Fruit fly (Drosophila melanogaster) whole organism, adult: ENCODE data around the gene Pdcd4.
A peak's percentile ranks its signal among the peaks of the same experiment; 100 is the strongest.

Experiments
- CG11617 ChIP-seq: fragments of 200-800 bp; sonication (Bioruptor generic); optimal IDR thresholded peaks from 2 replicates; lab custom pipeline; 2017; ENCODE audit warnings: mild to moderate bottlenecking, missing biosample characterization, missing genetic modification reagents, missing genetic modification characterization
- CG12768 ChIP-seq: fragments of 200-800 bp; sonication (Bioruptor generic); optimal IDR thresholded peaks from 2 replicates; lab custom pipeline; 2017; ENCODE audit warnings: missing biosample characterization, missing genetic modification characterization, mild to moderate bottlenecking, moderate library complexity, missing genetic modification reagents
- CG14711 ChIP-seq: fragments of 200-800 bp; sonication (Bioruptor generic); optimal IDR thresholded peaks from 2 replicates; lab custom pipeline; 2018; ENCODE audit warnings: missing biosample characterization, mild to moderate bottlenecking, missing genetic modification characterization, moderate library complexity
- CG1620 ChIP-seq: fragments of 200-800 bp; sonication (Bioruptor generic); optimal IDR thresholded peaks from 2 replicates; lab custom pipeline; 2016; ENCODE audit warnings: missing biosample characterization, missing genetic modification characterization
- CG33017 ChIP-seq: fragments of 200-800 bp; sonication (Bioruptor generic); optimal IDR thresholded peaks from 2 replicates; lab custom pipeline; 2018; ENCODE audit warnings: missing biosample characterization, mild to moderate bottlenecking, missing genetic modification characterization, moderate library complexity
- CG5204 ChIP-seq: fragments of 200-800 bp; sonication (Bioruptor generic); optimal IDR thresholded peaks from 2 replicates; lab custom pipeline; 2016; ENCODE audit warnings: missing biosample characterization, missing genetic modification characterization
- CG7045 ChIP-seq: fragments of 200-800 bp; sonication (Bioruptor generic); optimal IDR thresholded peaks from 2 replicates; lab custom pipeline; 2017; ENCODE audit warnings: missing biosample characterization, mild to moderate bottlenecking, missing genetic modification characterization
- CG7101 ChIP-seq: fragments of 200-800 bp; sonication (Bioruptor generic); optimal IDR thresholded peaks from 2 replicates; lab custom pipeline; 2018; ENCODE audit warnings: missing biosample characterization, mild to moderate bottlenecking, missing genetic modification characterization, moderate library complexity
- Clk ChIP-seq: fragments of 200-800 bp; sonication (Bioruptor generic); optimal IDR thresholded peaks from 2 replicates; lab custom pipeline; 2017; ENCODE audit warnings: missing biosample characterization, missing genetic modification characterization
- Crg-1 ChIP-seq: fragments of 200-800 bp; sonication (Bioruptor generic); optimal IDR thresholded peaks from 2 replicates; lab custom pipeline; 2016; ENCODE audit warnings: missing biosample characterization, missing genetic modification characterization
- Hr96 ChIP-seq: fragments of 200-800 bp; sonication (Bioruptor generic); optimal IDR thresholded peaks from 2 replicates; lab custom pipeline; 2016; ENCODE audit warnings: missing biosample characterization, missing genetic modification characterization
- Mnt ChIP-seq: fragments of 200-800 bp; sonication (Bioruptor generic); optimal IDR thresholded peaks from 2 replicates; lab custom pipeline; 2016; ENCODE audit warnings: missing biosample characterization, mild to moderate bottlenecking, missing genetic modification characterization
- bab1 ChIP-seq: fragments of 200-800 bp; sonication (Bioruptor generic); optimal IDR thresholded peaks from 3 replicates; lab custom pipeline; 2019; ENCODE audit warnings: missing biosample characterization, mild to moderate bottlenecking, missing genetic modification characterization, moderate library complexity
- cic ChIP-seq: fragments of 200-800 bp; sonication (Bioruptor generic); optimal IDR thresholded peaks from 2 replicates; lab custom pipeline; 2017; ENCODE audit warnings: missing biosample characterization, mild to moderate bottlenecking, missing genetic modification characterization, moderate library complexity
- cnc ChIP-seq, 2 experiments: fragments of >200 bp; optimal IDR thresholded peaks; 2 replicates each; lab custom pipeline; 2017
- kay ChIP-seq: fragments of 200-800 bp; sonication (Bioruptor generic); peaks from one replicate; lab custom pipeline; 2016; ENCODE audit warnings: missing biosample characterization, missing genetic modification characterization, borderline replicate concordance
- ovo ChIP-seq: fragments of 200-800 bp; sonication (Bioruptor generic); optimal IDR thresholded peaks from 2 replicates; lab custom pipeline; 2016; ENCODE audit warnings: missing biosample characterization, missing genetic modification characterization
- pad ChIP-seq: fragments of 200-800 bp; sonication (Bioruptor generic); optimal IDR thresholded peaks from 3 replicates; lab custom pipeline; 2017; ENCODE audit warnings: missing biosample characterization, missing genetic modification characterization, mild to moderate bottlenecking, moderate library complexity, missing genetic modification reagents
- tj ChIP-seq: fragments of 200-800 bp; sonication (Bioruptor generic); optimal IDR thresholded peaks from 3 replicates; lab custom pipeline; 2017; ENCODE audit warnings: missing biosample characterization, mild to moderate bottlenecking, missing genetic modification characterization, moderate library complexity
- toe ChIP-seq: fragments of 200-800 bp; sonication (Bioruptor generic); optimal IDR thresholded peaks from 2 replicates; lab custom pipeline; 2016; ENCODE audit warnings: missing biosample characterization, missing genetic modification characterization

Gene Pdcd4

dm6 chrX:13755152-13755557, at the start of gene Pdcd4:
Pdcd4 (minus strand) TSS chrX:13755406.
- no peak for TF ChIP-seq Crg-1 (GFP tag; lab: Kevin White, UChicago)
- peak; percentile 15 for TF ChIP-seq CG7101 (tag; lab: Kevin White, UChicago)
- TF ChIP-seq Mnt (GFP tag; lab: Kevin White, UChicago), result peak; percentile 70
- peak; percentile 100 for TF ChIP-seq pad
- TF ChIP-seq CG12768 (GFP tag; lab: Kevin White, UChicago), result no peak
- TF ChIP-seq CG1620, result peak; percentile 38
- TF ChIP-seq CG11617 (GFP tag; lab: Kevin White, UChicago), result peak; percentile 38
- peak; percentile 69 for TF ChIP-seq bab1 (GFP tag; lab: Kevin White, UChicago)
- TF ChIP-seq cic (GFP tag; lab: Kevin White, UChicago), result no peak
- no peak for TF ChIP-seq Clk (GFP tag; lab: Kevin White, UChicago)

- TF ChIP-seq kay (GFP tag; lab: Kevin White, UChicago), result no peak
Measured at dm6 chrX:13804398-13804797, 49.2 kb upstream of the Pdcd4 start.

dm6 chrX:13800680-13801079, 45.5 kb upstream of the Pdcd4 start:
- TF ChIP-seq tj (GFP tag; lab: Kevin White, UChicago) (peak; percentile 22), kay (GFP tag; lab: Kevin White, UChicago) (no peak)

- TF ChIP-seq tj (GFP tag; lab: Kevin White, UChicago) (no peak), Crg-1 (GFP tag; lab: Kevin White, UChicago) (no peak), bab1 (GFP tag; lab: Kevin White, UChicago) (no peak)
Measured at dm6 chrX:13797538-13797937, 42.3 kb upstream of the Pdcd4 start, which contains the start of gene CG10996. CG10996 (minus strand) TSS chrX:13797638.

DNA sequence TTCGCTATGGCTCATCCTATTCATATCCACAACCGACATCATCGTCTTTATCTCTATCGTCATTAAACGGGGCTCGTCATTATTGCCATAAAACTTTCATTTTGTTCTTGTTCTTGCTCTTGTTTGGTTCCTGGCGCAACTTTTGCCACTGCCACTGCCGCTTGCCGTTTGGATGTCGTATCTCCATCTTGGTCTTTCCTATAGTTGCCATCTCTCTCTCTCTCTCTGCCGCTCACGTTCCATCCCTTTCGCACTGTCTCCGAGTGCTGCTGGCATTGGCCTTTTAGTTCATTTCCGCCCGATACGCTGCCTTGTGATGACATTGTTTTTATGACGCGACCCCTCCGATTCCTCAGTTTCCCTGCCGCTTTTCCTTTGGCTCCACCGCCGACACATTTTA, 37.3 kb upstream of the Pdcd4 start:
- TF ChIP-seq Hr96 (GFP tag; lab: Kevin White, UChicago) (no peak), Clk (GFP tag; lab: Kevin White, UChicago) (no peak), CG12768 (GFP tag; lab: Kevin White, UChicago) (no peak), CG11617 (GFP tag; lab: Kevin White, UChicago) (no peak), cnc (optimal IDR thresholded peaks at IDR 0.05; lab: Kevin White, UChicago) (no peak), pad (no peak), cic (GFP tag; lab: Kevin White, UChicago) (no peak), Mnt (GFP tag; lab: Kevin White, UChicago) (no peak), toe (GFP tag; lab: Kevin White, UChicago) (no peak), Crg-1 (GFP tag; lab: Kevin White, UChicago) (no peak), CG7045 (GFP tag; lab: Kevin White, UChicago) (no peak), CG14711 (tag; lab: Kevin White, UChicago) (no peak), CG5204 (GFP tag; lab: Kevin White, UChicago) (no peak), bab1 (GFP tag; lab: Kevin White, UChicago) (no peak), CG33017 (tag; lab: Kevin White, UChicago) (no peak), CG7101 (tag; lab: Kevin White, UChicago) (no peak), CG1620 (no peak), ovo (GFP tag; lab: Kevin White, UChicago) (no peak), kay (GFP tag; lab: Kevin White, UChicago) (no peak), tj (GFP tag; lab: Kevin White, UChicago) (no peak)

DNA sequence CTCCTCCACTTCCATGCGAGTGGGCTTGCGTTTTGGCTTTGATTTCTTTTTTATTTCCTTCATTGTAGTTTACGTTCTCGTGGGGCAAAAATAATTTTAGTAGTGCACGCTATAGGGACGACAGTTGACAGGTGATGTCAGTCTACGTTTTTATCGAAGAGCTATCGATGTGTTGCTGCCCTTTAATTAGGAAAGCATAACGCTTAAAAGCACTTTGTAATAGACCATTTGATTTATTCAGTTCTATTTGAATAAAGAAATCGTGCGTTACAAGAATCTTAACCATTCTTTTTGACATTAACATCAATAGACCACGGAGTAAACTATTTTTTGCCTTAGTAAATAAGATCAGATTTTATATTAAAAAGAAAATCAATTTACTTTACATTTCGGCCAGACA, 35.8 kb upstream of the Pdcd4 start, which contains the start of gene CG10993:
CG10993 (minus strand) TSS at position 101 of the 400 bp plus-strand sequence.
- TF ChIP-seq kay (GFP tag; lab: Kevin White, UChicago) (no peak), cic (GFP tag; lab: Kevin White, UChicago) (no peak), CG7101 (tag; lab: Kevin White, UChicago) (no peak), tj (GFP tag; lab: Kevin White, UChicago) (no peak), CG7045 (GFP tag; lab: Kevin White, UChicago) (no peak), Mnt (GFP tag; lab: Kevin White, UChicago) (no peak), CG14711 (tag; lab: Kevin White, UChicago) (no peak), Crg-1 (GFP tag; lab: Kevin White, UChicago) (no peak), CG33017 (tag; lab: Kevin White, UChicago) (no peak), CG5204 (GFP tag; lab: Kevin White, UChicago) (no peak), CG12768 (GFP tag; lab: Kevin White, UChicago) (no peak), pad (no peak), CG11617 (GFP tag; lab: Kevin White, UChicago) (no peak), cnc (optimal IDR thresholded peaks at IDR 0.05; lab: Kevin White, UChicago) (no peak), Hr96 (GFP tag; lab: Kevin White, UChicago) (no peak), Clk (GFP tag; lab: Kevin White, UChicago) (no peak), ovo (GFP tag; lab: Kevin White, UChicago) (no peak), CG1620 (no peak), toe (GFP tag; lab: Kevin White, UChicago) (no peak), bab1 (GFP tag; lab: Kevin White, UChicago) (no peak)
